Worm (Caenorhabditis elegans) whole organism, young adult: ENCODE results near the gene C16A3.6.

Experiments
- T26A5.8 ChIP-seq: sonication (generic microtip); optimal IDR thresholded peaks from 2 replicates; lab custom pipeline; 2016; ENCODE audit warnings: missing genetic modification characterization, missing compliant biosample characterization
- athp-1 ChIP-seq: sonication (generic microtip); optimal IDR thresholded peaks from 2 replicates; lab custom pipeline; 2017; ENCODE audit warnings: mild to moderate bottlenecking, missing genetic modification characterization, missing compliant biosample characterization
- ceh-58 ChIP-seq: fragments of 200-800 bp; sonication (Bioruptor generic); IDR thresholded peaks from 2 replicates; pipeline ENCODE4 v1.3.6; 2022; ENCODE audit warnings: missing genetic modification characterization, missing compliant biosample characterization
- dpl-1 ChIP-seq: fragments of 150-350 bp; optimal IDR thresholded peaks from 2 replicates; lab custom pipeline; 2014; ENCODE audit warnings: missing biosample characterization, missing genetic modification reagents, missing genetic modification characterization
- fkh-3 ChIP-seq: sonication (generic microtip); optimal IDR thresholded peaks from 2 replicates; lab custom pipeline; 2016; ENCODE audit warnings: mild to moderate bottlenecking, missing genetic modification characterization, missing compliant biosample characterization
- nfya-2 ChIP-seq: fragments of 200-800 bp; sonication (Bioruptor generic); IDR thresholded peaks from 2 replicates; pipeline ENCODE4 v1.3.6; 2022; ENCODE audit warnings: missing genetic modification reagents, missing genetic modification characterization, missing compliant biosample characterization
- pha-4 ChIP-seq: fragments of 150-350 bp; sonication (generic microtip); optimal IDR thresholded peaks from 2 replicates; lab custom pipeline; 2014; ENCODE audit warnings: missing biosample characterization, missing genetic modification reagents, missing genetic modification characterization
- snpc-4 ChIP-seq, 5 experiments: fragments of 150-350 bp in 1 of 5; sonication (generic microtip) in 4 of 5; optimal IDR thresholded peaks; 2 replicates each; lab custom pipeline; 2014 to 2018; ENCODE audit warnings: missing genetic modification characterization in 5 of 5, missing biosample characterization in 3 of 5, antibody characterized with exemption in 2 of 5, mild to moderate bottlenecking in 2 of 5, missing compliant biosample characterization in 2 of 5, missing genotype in 2 of 5, moderate library complexity in 2 of 5, missing genetic modification reagents in 1 of 5
- ztf-25 ChIP-seq: fragments of 200-800 bp; sonication (Bioruptor generic); IDR thresholded peaks from 2 replicates; pipeline ENCODE4 v1.3.6; 2022; ENCODE audit warnings: missing genetic modification reagents, missing genetic modification characterization, missing compliant biosample characterization

- TF ChIP-seq ztf-25 (GFP tag; lab: Robert Waterston, UW) (no peak), snpc-4 (GFP tag; optimal IDR thresholded peaks at IDR 0.05; lab: Kevin White, UChicago) (no peak), snpc-4 (tag; optimal IDR thresholded peaks at IDR 0.05; lab: Kevin White, UChicago) (no peak), athp-1 (no peak), nfya-2 (GFP tag; lab: Robert Waterston, UW) (no peak), dpl-1 (no peak), pha-4 (no peak), fkh-3 (tag; lab: Kevin White, UChicago) (no peak), ceh-58 (GFP tag; lab: Robert Waterston, UW) (no peak), T26A5.8 (no peak)
Observed at ce11 chrIII:6421973-6422511, 43.0 kb downstream of the C16A3.6 start.
